Worm (Caenorhabditis elegans) whole organism, early embryonic: ENCODE measurements around the gene D1054.3.

ENCODE experiments used
- B0310.2 ChIP-seq: sonication (generic microtip); optimal IDR thresholded peaks from 2 replicates; lab custom pipeline; 2016; ENCODE audit warnings: mild to moderate bottlenecking, missing genetic modification characterization, missing compliant biosample characterization
- F13C5.2 ChIP-seq: sonication (generic microtip); optimal IDR thresholded peaks from 2 replicates; lab custom pipeline; 2017; ENCODE audit warnings: mild to moderate bottlenecking, missing genetic modification characterization, inconsistent platforms, missing compliant biosample characterization
- aly-1 ChIP-seq: sonication (generic microtip); optimal IDR thresholded peaks from 2 replicates; lab custom pipeline; 2016; ENCODE audit warnings: missing genetic modification characterization, missing compliant biosample characterization
- ama-1 ChIP-seq: fragments of 150-350 bp; optimal IDR thresholded peaks from 2 replicates; lab custom pipeline; 2014
- ceh-13 ChIP-seq: fragments of 200-800 bp; sonication (Bioruptor generic); optimal IDR thresholded peaks from 2 replicates; lab custom pipeline; 2018; ENCODE audit warnings: mild to moderate bottlenecking, missing genetic modification characterization, missing compliant biosample characterization
- ceh-36 ChIP-seq: sonication (generic microtip); optimal IDR thresholded peaks from 2 replicates; lab custom pipeline; 2016; ENCODE audit warnings: missing genetic modification characterization, inconsistent platforms, missing compliant biosample characterization
- ets-7 ChIP-seq: sonication (generic microtip); optimal IDR thresholded peaks from 2 replicates; lab custom pipeline; 2016; ENCODE audit warnings: missing genotype, missing genetic modification characterization, missing compliant biosample characterization
- flt-1 ChIP-seq: fragments of 200-800 bp; sonication (Bioruptor generic); IDR thresholded peaks from 2 replicates; pipeline ENCODE4 v1.3.6; 2022; ENCODE audit warnings: missing genetic modification characterization, missing compliant biosample characterization
- hmbx-1 ChIP-seq: sonication (generic microtip); optimal IDR thresholded peaks from 2 replicates; lab custom pipeline; 2016; ENCODE audit warnings: mild to moderate bottlenecking, missing genetic modification characterization, missing compliant biosample characterization
- hmg-4 ChIP-seq: fragments of 200-800 bp; sonication (Bioruptor generic); optimal IDR thresholded peaks from 2 replicates; lab custom pipeline; 2018; ENCODE audit warnings: mild to moderate bottlenecking, missing genetic modification characterization, missing compliant biosample characterization
- hnd-1 ChIP-seq: sonication (generic microtip); optimal IDR thresholded peaks from 2 replicates; lab custom pipeline; 2016; ENCODE audit warnings: missing genetic modification characterization, missing compliant biosample characterization
- pes-1 ChIP-seq: fragments of 200-800 bp; sonication (Bioruptor generic); IDR thresholded peaks from 2 replicates; pipeline ENCODE4 v1.3.6; 2022; ENCODE audit warnings: missing genetic modification reagents, missing genetic modification characterization, missing compliant biosample characterization
- scrt-1 ChIP-seq: fragments of 200-800 bp; sonication (Bioruptor generic); IDR thresholded peaks from 2 replicates; pipeline ENCODE4 v1.3.6; 2022; ENCODE audit warnings: missing genetic modification characterization, missing compliant biosample characterization
- sea-1 ChIP-seq: fragments of 200-800 bp; sonication (Bioruptor generic); conservative IDR thresholded peaks from 2 replicates; pipeline ENCODE4 v1.3.6; 2022; ENCODE audit warnings: missing genetic modification characterization, missing compliant biosample characterization
- tbx-11 ChIP-seq: fragments of 200-800 bp; sonication (Bioruptor generic); IDR thresholded peaks from 2 replicates; pipeline ENCODE4 v1.3.6; 2022; ENCODE audit warnings: missing genetic modification characterization, missing compliant biosample characterization
- tbx-37 ChIP-seq: fragments of 200-800 bp; sonication (Bioruptor generic); conservative IDR thresholded peaks from 2 replicates; pipeline ENCODE4 v1.3.6; 2022; ENCODE audit warnings: missing genetic modification reagents, missing genetic modification characterization, missing compliant biosample characterization
- tra-4 ChIP-seq: sonication (generic microtip); optimal IDR thresholded peaks from 2 replicates; lab custom pipeline; 2017; ENCODE audit warnings: missing genetic modification characterization, missing compliant biosample characterization

Gene D1054.3

DNA sequence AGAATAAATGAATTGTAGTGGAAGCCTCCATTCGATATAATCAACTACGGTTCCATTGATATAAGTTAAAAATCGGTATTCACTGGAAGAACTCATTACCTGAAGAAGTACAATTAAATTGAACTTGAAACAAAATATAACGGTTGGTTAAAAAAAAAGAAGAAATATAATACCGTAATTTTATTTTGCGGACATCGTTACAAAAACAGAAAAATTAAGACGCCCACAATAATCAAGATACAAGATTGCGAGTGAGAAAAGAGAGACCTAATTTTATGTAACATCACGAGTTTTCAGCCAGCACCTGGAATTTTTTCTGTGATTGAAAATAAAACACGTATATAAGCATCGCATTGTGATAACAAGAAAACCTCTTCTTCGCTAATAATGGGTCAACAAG is 8.6 kb upstream of the D1054.3 start, which contains the start of gene sre-6:
sre-6 (minus strand) TSS at position 101 of the 400 bp plus-strand sequence.
- TF ChIP-seq F13C5.2 (tag; lab: Kevin White, UChicago) (no peak), B0310.2 (no peak), tbx-37 (GFP tag; lab: Robert Waterston, UW) (no peak), ceh-36 (tag; lab: Kevin White, UChicago) (no peak), pes-1 (GFP tag; lab: Robert Waterston, UW) (no peak), hnd-1 (no peak), hmbx-1 (tag; lab: Kevin White, UChicago) (no peak), ama-1 (no peak), ceh-13 (GFP tag; lab: Kevin White, UChicago) (no peak)

DNA sequence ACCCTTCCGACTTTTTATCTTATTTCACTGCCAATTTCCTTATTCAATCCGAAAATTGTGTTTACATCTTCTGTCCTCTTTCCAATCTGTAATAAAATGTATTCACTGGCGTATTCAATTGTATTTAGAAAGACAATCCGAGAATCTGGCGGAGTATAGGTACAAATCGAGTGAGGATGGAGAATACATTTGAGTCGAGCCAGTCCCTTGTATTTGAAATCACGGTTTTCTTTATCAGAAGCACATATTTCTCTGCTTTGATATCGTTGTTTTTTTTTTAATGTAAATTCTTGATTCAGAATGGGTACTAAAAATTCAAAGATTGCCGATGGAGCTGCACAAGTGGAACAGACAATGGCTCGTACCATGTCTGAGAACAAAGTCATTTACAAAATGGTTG is 7.2 kb upstream of the D1054.3 start, which contains the start of gene ocr-1:
ocr-1 (plus strand) TSS at position 301 of the 400 bp plus-strand sequence.
- TF ChIP-seq ama-1 (no peak), pes-1 (GFP tag; lab: Robert Waterston, UW) (no peak), ceh-13 (GFP tag; lab: Kevin White, UChicago) (no peak), tbx-37 (GFP tag; lab: Robert Waterston, UW) (no peak), F13C5.2 (tag; lab: Kevin White, UChicago) (no peak), tra-4 (tag; lab: Kevin White, UChicago) (no peak), flt-1 (GFP tag; lab: Robert Waterston, UW) (no peak), ceh-36 (tag; lab: Kevin White, UChicago) (no peak), hnd-1 (no peak), ets-7 (tag; lab: Kevin White, UChicago) (no peak), aly-1 (tag; lab: Kevin White, UChicago) (no peak), hmg-4 (GFP tag; lab: Kevin White, UChicago) (no peak)

DNA sequence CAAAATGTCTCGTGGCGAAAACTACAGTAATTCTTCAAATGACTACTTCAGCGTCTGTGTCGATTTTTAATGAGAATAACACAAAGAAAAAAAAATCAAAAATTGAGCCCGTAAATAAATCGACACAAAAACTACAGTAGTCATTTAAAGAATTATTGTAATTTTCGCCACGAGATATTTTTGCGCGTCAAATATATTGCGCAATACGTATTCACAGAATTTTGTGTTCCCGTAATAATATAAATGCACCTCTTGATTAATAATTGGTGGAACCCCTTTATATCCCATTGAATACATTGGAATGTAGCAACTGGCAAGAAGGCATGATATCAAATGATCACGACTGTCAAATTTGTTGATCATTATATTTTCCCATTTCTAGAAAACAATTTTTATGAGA is 2.4 kb upstream of the D1054.3 start:
- TF ChIP-seq ceh-36 (tag; lab: Kevin White, UChicago) (no peak), hnd-1 (no peak), scrt-1 (GFP tag; lab: Robert Waterston, UW) (no peak), ceh-13 (GFP tag; lab: Kevin White, UChicago) (no peak), flt-1 (GFP tag; lab: Robert Waterston, UW) (no peak), aly-1 (tag; lab: Kevin White, UChicago) (no peak), pes-1 (GFP tag; lab: Robert Waterston, UW) (no peak), ets-7 (tag; lab: Kevin White, UChicago) (no peak), F13C5.2 (tag; lab: Kevin White, UChicago) (no peak), hmg-4 (GFP tag; lab: Kevin White, UChicago) (no peak), B0310.2 (no peak), tra-4 (tag; lab: Kevin White, UChicago) (no peak)

DNA sequence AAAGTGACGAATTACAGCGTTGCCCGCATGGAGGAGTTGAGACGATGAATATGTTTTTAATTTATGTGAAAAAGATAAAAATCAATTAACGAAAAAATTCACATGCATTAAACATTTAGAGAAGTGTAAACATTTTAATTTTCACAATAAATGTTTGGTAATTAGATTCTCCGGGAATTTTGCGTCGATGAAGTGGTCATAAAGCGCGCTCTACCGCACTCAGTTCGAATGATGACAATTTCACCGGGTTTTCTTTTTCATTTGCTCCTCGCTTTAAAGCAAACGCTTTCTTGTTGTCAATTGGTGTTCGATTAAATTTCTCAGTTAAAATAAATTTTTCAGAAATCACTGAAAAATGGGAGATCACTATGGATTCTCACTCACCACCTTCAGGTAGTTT is 1.2 kb upstream of the D1054.3 start, which contains the start of the genes D1054.1 and pas-2:
D1054.1 (minus strand) TSS at position 192 of the 400 bp plus-strand sequence.
pas-2 (plus strand) TSS at position 343 of the 400 bp plus-strand sequence.
- TF ChIP-seq scrt-1 (GFP tag; lab: Robert Waterston, UW) (no peak), B0310.2 (no peak), ceh-36 (tag; lab: Kevin White, UChicago) (no peak), ceh-13 (GFP tag; lab: Kevin White, UChicago) (no peak), hmbx-1 (tag; lab: Kevin White, UChicago) (no peak), tbx-11 (GFP tag; lab: Robert Waterston, UW) (no peak), ama-1 (no peak)

DNA sequence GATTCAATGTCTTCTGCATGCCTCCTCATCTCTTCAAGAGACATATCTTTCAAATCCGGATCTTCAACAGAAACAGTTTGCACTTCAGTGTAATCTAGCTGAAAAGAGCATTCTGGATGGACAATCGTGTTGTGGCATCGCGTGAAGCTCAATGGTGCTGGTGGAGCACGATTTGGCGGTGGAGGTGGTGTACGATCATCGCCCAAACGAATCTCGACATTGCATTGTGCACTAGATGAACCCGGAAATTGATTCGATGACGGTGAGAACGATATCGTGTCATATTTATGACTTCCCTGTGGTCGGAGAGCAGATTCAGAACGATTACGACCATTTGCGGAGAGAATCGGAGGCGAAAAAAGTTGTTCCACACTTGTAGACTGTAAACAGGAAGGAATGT is 2.0 kb downstream of the D1054.3 start:
- TF ChIP-seq tbx-37 (GFP tag; lab: Robert Waterston, UW) (no peak), B0310.2 (no peak), hnd-1 (no peak), tbx-11 (GFP tag; lab: Robert Waterston, UW) (no peak), F13C5.2 (tag; lab: Kevin White, UChicago) (no peak), ceh-13 (GFP tag; lab: Kevin White, UChicago) (no peak), tra-4 (tag; lab: Kevin White, UChicago) (no peak), scrt-1 (GFP tag; lab: Robert Waterston, UW) (no peak), flt-1 (GFP tag; lab: Robert Waterston, UW) (no peak), hmg-4 (GFP tag; lab: Kevin White, UChicago) (no peak), hmbx-1 (tag; lab: Kevin White, UChicago) (no peak)

DNA sequence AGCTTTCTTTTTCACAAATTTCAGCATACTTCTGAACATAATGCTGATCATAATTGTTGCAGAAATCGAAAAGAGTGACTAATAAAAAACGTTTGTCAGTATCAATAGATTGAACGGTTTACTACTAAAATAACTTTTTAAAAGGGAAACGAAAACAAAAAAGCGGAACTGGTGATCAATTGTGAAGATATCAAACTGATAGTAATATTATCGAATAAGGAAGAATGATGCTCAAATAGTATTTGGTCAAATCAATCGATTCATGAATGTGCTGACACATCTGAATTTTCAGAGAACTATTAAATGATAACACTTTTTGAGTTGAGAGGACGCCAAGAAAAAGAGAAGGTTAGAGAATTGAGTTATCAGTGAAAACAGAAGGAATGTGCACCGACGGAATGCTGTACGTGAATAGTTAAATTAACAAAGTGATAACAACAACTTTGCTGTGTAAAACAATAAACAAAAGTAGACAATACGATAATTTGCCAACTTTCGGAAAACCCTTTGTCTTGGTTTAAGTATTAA is 5.3 kb downstream of the D1054.3 start, which contains the start of gene D1054.5:
D1054.5 (minus strand) TSS at position 51 of the 528 bp plus-strand sequence.
- no peak for TF ChIP-seq hmbx-1 (tag; lab: Kevin White, UChicago)
- no peak for TF ChIP-seq B0310.2
- no peak for TF ChIP-seq hnd-1
- no peak for TF ChIP-seq tbx-37 (GFP tag; lab: Robert Waterston, UW)
- no peak for TF ChIP-seq hmg-4 (GFP tag; lab: Kevin White, UChicago)
- no peak for TF ChIP-seq ceh-13 (GFP tag; lab: Kevin White, UChicago)
- TF ChIP-seq ceh-36 (tag; lab: Kevin White, UChicago), result no peak
- TF ChIP-seq tbx-11 (GFP tag; lab: Robert Waterston, UW), result no peak
- TF ChIP-seq ama-1, result no peak
- TF ChIP-seq F13C5.2 (tag; lab: Kevin White, UChicago), result no peak
- no peak for TF ChIP-seq aly-1 (tag; lab: Kevin White, UChicago)
- no peak for TF ChIP-seq sea-1 (GFP tag; lab: Robert Waterston, UW)
- no peak for TF ChIP-seq pes-1 (GFP tag; lab: Robert Waterston, UW)
- TF ChIP-seq ets-7 (tag; lab: Kevin White, UChicago), result no peak
- no peak for TF ChIP-seq scrt-1 (GFP tag; lab: Robert Waterston, UW)

DNA sequence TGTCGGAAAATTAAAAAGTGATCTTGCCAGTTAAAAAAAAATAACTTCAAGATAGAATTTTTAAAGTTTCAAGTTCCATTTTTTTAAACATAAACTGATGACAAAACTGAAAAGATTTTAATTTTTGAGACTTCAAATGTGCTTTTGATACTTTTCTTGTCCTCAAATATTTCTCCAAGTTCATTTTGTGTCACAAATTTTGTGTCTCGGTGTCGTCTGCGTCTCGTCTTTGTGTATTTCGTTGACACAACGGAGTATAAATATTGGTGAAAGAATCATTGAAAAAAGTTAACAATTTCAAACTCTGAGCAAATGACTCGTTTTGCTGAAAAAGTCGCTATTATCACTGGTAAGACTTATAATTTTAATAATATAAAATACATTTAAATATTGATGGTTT is 12.8 kb downstream of the D1054.3 start, which contains the start of gene D1054.8:
D1054.8 (plus strand) TSS at position 301 of the 400 bp plus-strand sequence.
- TF ChIP-seq hnd-1 (no peak), ama-1 (no peak), tbx-11 (GFP tag; lab: Robert Waterston, UW) (no peak), aly-1 (tag; lab: Kevin White, UChicago) (no peak), ets-7 (tag; lab: Kevin White, UChicago) (no peak), tbx-37 (GFP tag; lab: Robert Waterston, UW) (no peak), hmg-4 (GFP tag; lab: Kevin White, UChicago) (no peak), tra-4 (tag; lab: Kevin White, UChicago) (no peak), F13C5.2 (tag; lab: Kevin White, UChicago) (no peak), scrt-1 (GFP tag; lab: Robert Waterston, UW) (no peak), flt-1 (GFP tag; lab: Robert Waterston, UW) (no peak), B0310.2 (no peak), hmbx-1 (tag; lab: Kevin White, UChicago) (no peak), ceh-36 (tag; lab: Kevin White, UChicago) (no peak), sea-1 (GFP tag; lab: Robert Waterston, UW) (no peak), ceh-13 (GFP tag; lab: Kevin White, UChicago) (no peak), pes-1 (GFP tag; lab: Robert Waterston, UW) (no peak)
